Fruit fly (Drosophila melanogaster) whole organism, embryonic: ENCODE measurements around the gene CG4730.

ENCODE experiments used
- Blimp-1 ChIP-seq: fragments of 200-800 bp; sonication (Bioruptor generic); optimal IDR thresholded peaks from 3 replicates; lab custom pipeline; 2018; ENCODE audit warnings: missing biosample characterization, missing genetic modification characterization, mild to moderate bottlenecking, moderate library complexity, missing genetic modification reagents
- CG12299 ChIP-seq: fragments of 200-800 bp; sonication (Bioruptor generic); optimal IDR thresholded peaks from 2 replicates; lab custom pipeline; 2018; ENCODE audit warnings: missing biosample characterization, mild to moderate bottlenecking, missing genetic modification characterization
- CG12391 ChIP-seq: fragments of 200-800 bp; sonication (Bioruptor generic); optimal IDR thresholded peaks from 3 replicates; lab custom pipeline; 2018; ENCODE audit warnings: missing biosample characterization, mild to moderate bottlenecking, missing genetic modification characterization, moderate library complexity
- CG12744 ChIP-seq: fragments of 200-800 bp; sonication (Bioruptor generic); optimal IDR thresholded peaks from 2 replicates; lab custom pipeline; 2016; ENCODE audit warnings: missing biosample characterization, missing genetic modification characterization
- CG13296 ChIP-seq: fragments of 200-800 bp; sonication (Bioruptor generic); optimal IDR thresholded peaks from 3 replicates; lab custom pipeline; 2018; ENCODE audit warnings: missing biosample characterization, mild to moderate bottlenecking, missing genetic modification characterization
- CG13424 ChIP-seq: fragments of 200-800 bp; sonication (Bioruptor generic); optimal IDR thresholded peaks from 2 replicates; lab custom pipeline; 2019; ENCODE audit warnings: missing biosample characterization, mild to moderate bottlenecking, missing genetic modification characterization, moderate library complexity
- CG1602 ChIP-seq: fragments of 200-800 bp; sonication (Bioruptor generic); optimal IDR thresholded peaks from 3 replicates; lab custom pipeline; 2016; ENCODE audit warnings: missing biosample characterization, missing genetic modification characterization
- CG2678 ChIP-seq: fragments of 200-800 bp; sonication (Bioruptor generic); optimal IDR thresholded peaks from 3 replicates; lab custom pipeline; 2019; ENCODE audit warnings: missing biosample characterization, mild to moderate bottlenecking, missing genetic modification characterization, moderate library complexity
- CG32767 ChIP-seq: fragments of 200-800 bp; sonication (Bioruptor generic); IDR thresholded peaks from 2 replicates; pipeline ENCODE4 v1.3.6; 2022; ENCODE audit warnings: missing biosample characterization, missing genetic modification characterization
- CG3281 ChIP-seq: fragments of 200-800 bp; sonication (Bioruptor generic); optimal IDR thresholded peaks from 3 replicates; lab custom pipeline; 2017; ENCODE audit warnings: missing biosample characterization, mild to moderate bottlenecking, missing genetic modification characterization
- CG3995 ChIP-seq: fragments of 200-800 bp; sonication (Bioruptor generic); optimal IDR thresholded peaks from 3 replicates; lab custom pipeline; 2016; ENCODE audit warnings: missing biosample characterization, missing genetic modification characterization
- CG42726 ChIP-seq: fragments of 200-800 bp; sonication (Bioruptor generic); IDR thresholded peaks from 2 replicates; pipeline ENCODE4 v1.3.6; 2022; ENCODE audit warnings: missing biosample characterization, missing genetic modification characterization; ENCODE audit not compliant: partially characterized antibody
- CG43689 ChIP-seq: fragments of 200-800 bp; sonication (Bioruptor generic); IDR thresholded peaks from 2 replicates; pipeline ENCODE4 v1.3.6; 2022; ENCODE audit warnings: missing biosample characterization, missing genetic modification characterization
- CG4617 ChIP-seq: fragments of 200-800 bp; sonication (Bioruptor generic); optimal IDR thresholded peaks from 3 replicates; lab custom pipeline; 2016; ENCODE audit warnings: missing biosample characterization, missing genetic modification characterization, borderline replicate concordance
- CG5245 ChIP-seq: fragments of 200-800 bp; sonication (Bioruptor generic); optimal IDR thresholded peaks from 3 replicates; lab custom pipeline; 2016; ENCODE audit warnings: missing biosample characterization, missing genetic modification characterization
- CG7556 ChIP-seq: fragments of 200-800 bp; sonication (Bioruptor generic); optimal IDR thresholded peaks from 2 replicates; lab custom pipeline; 2017; ENCODE audit warnings: missing biosample characterization, mild to moderate bottlenecking, missing genetic modification characterization
- CG8089 ChIP-seq: fragments of 200-800 bp; sonication (Bioruptor generic); optimal IDR thresholded peaks from 3 replicates; lab custom pipeline; 2016; ENCODE audit warnings: missing biosample characterization, missing genetic modification characterization
- CG8281 ChIP-seq: fragments of 200-800 bp; sonication (Bioruptor generic); optimal IDR thresholded peaks from 2 replicates; lab custom pipeline; 2018; ENCODE audit warnings: missing biosample characterization, mild to moderate bottlenecking, missing genetic modification characterization, moderate library complexity
- CG8290 ChIP-seq, 3 experiments: fragments of 200-800 bp; sonication (Bioruptor generic); optimal IDR thresholded peaks; 2 replicates each; lab custom pipeline; 2016 to 2019; ENCODE audit warnings: missing biosample characterization in 3 of 3, missing genetic modification characterization in 3 of 3, mild to moderate bottlenecking in 2 of 3, moderate library complexity in 1 of 3
- CG8388 ChIP-seq: fragments of 200-800 bp; sonication (Bioruptor generic); optimal IDR thresholded peaks from 2 replicates; lab custom pipeline; 2019; ENCODE audit warnings: missing biosample characterization, mild to moderate bottlenecking, missing genetic modification characterization, moderate library complexity
- CG9797 ChIP-seq: fragments of 200-800 bp; sonication (Bioruptor generic); optimal IDR thresholded peaks from 3 replicates; lab custom pipeline; 2018; ENCODE audit warnings: missing biosample characterization, mild to moderate bottlenecking, missing genetic modification characterization
- Dp ChIP-seq: fragments of 200-800 bp; sonication (Bioruptor generic); optimal IDR thresholded peaks from 2 replicates; lab custom pipeline; 2018; ENCODE audit warnings: missing biosample characterization, mild to moderate bottlenecking, missing genetic modification characterization, moderate library complexity
- ERR ChIP-seq: fragments of 200-800 bp; sonication (Bioruptor generic); optimal IDR thresholded peaks from 2 replicates; lab custom pipeline; 2016; ENCODE audit warnings: missing biosample characterization, missing genetic modification characterization
- Hand ChIP-seq: fragments of 200-800 bp; sonication (Bioruptor generic); optimal IDR thresholded peaks from 2 replicates; lab custom pipeline; 2017; ENCODE audit warnings: mild to moderate bottlenecking, missing biosample characterization, missing genetic modification reagents, missing genetic modification characterization
- HmgD ChIP-seq: fragments of 200-800 bp; sonication (Bioruptor generic); optimal IDR thresholded peaks from 3 replicates; lab custom pipeline; 2016; ENCODE audit warnings: missing biosample characterization, missing genetic modification characterization
- HmgZ ChIP-seq: fragments of 200-800 bp; sonication (Bioruptor generic); optimal IDR thresholded peaks from 2 replicates; lab custom pipeline; 2018; ENCODE audit warnings: missing biosample characterization, mild to moderate bottlenecking, missing genetic modification characterization
- Hmx ChIP-seq: fragments of 200-800 bp; sonication (Bioruptor generic); optimal IDR thresholded peaks from 2 replicates; lab custom pipeline; 2016; ENCODE audit warnings: missing biosample characterization, missing genetic modification characterization
- Lhr ChIP-seq: fragments of 200-800 bp; sonication (Bioruptor generic); optimal IDR thresholded peaks from 3 replicates; lab custom pipeline; 2017; ENCODE audit warnings: mild to moderate bottlenecking, missing biosample characterization, missing genetic modification reagents, missing genetic modification characterization
- MESR4 ChIP-seq: fragments of 200-800 bp; sonication (Bioruptor generic); optimal IDR thresholded peaks from 2 replicates; lab custom pipeline; 2018; ENCODE audit warnings: missing biosample characterization, mild to moderate bottlenecking, missing genetic modification characterization, moderate library complexity
- NfI ChIP-seq: fragments of 200-800 bp; sonication (Bioruptor generic); optimal IDR thresholded peaks from 3 replicates; lab custom pipeline; 2018; ENCODE audit warnings: missing biosample characterization, mild to moderate bottlenecking, missing genetic modification characterization, moderate library complexity
- Rx ChIP-seq: fragments of 200-800 bp; sonication (Bioruptor generic); IDR thresholded peaks from 2 replicates; pipeline ENCODE4 v1.3.6; 2022; ENCODE audit warnings: missing biosample characterization, missing genetic modification characterization
- Scr ChIP-seq: fragments of 200-800 bp; sonication (Bioruptor generic); IDR thresholded peaks from 2 replicates; pipeline ENCODE4 v1.3.6; 2022; ENCODE audit warnings: missing biosample characterization, missing genetic modification characterization; ENCODE audit not compliant: partially characterized antibody
- Sin3A ChIP-seq: fragments of >200 bp; optimal IDR thresholded peaks from 2 replicates; lab custom pipeline; 2018
- Sry-δ ChIP-seq: fragments of 200-800 bp; sonication (Bioruptor generic); optimal IDR thresholded peaks from 2 replicates; lab custom pipeline; 2016; ENCODE audit warnings: missing biosample characterization, missing genetic modification characterization
- ap ChIP-seq: fragments of 200-800 bp; sonication (Bioruptor generic); IDR thresholded peaks from 2 replicates; pipeline ENCODE4 v1.3.6; 2022; ENCODE audit warnings: missing biosample characterization, missing genetic modification characterization
- btn ChIP-seq: fragments of 200-800 bp; sonication (Bioruptor generic); optimal IDR thresholded peaks from 2 replicates; lab custom pipeline; 2016; ENCODE audit warnings: missing biosample characterization, missing genetic modification characterization
- chm ChIP-seq: fragments of 200-800 bp; sonication (Bioruptor generic); IDR thresholded peaks from 2 replicates; pipeline ENCODE4 v1.3.6; 2022; ENCODE audit warnings: missing biosample characterization, missing genetic modification characterization
- chn ChIP-seq: fragments of 200-800 bp; sonication (Bioruptor generic); optimal IDR thresholded peaks from 2 replicates; lab custom pipeline; 2016; ENCODE audit warnings: missing biosample characterization, missing genetic modification characterization
- cwo ChIP-seq: fragments of 200-800 bp; sonication (Bioruptor generic); optimal IDR thresholded peaks from 3 replicates; lab custom pipeline; 2017; ENCODE audit warnings: missing biosample characterization, missing genetic modification characterization, mild to moderate bottlenecking, moderate library complexity, missing genetic modification reagents
- exex ChIP-seq: fragments of 200-800 bp; sonication (Bioruptor generic); optimal IDR thresholded peaks from 4 replicates; lab custom pipeline; 2018; ENCODE audit warnings: missing biosample characterization, mild to moderate bottlenecking, missing genetic modification characterization, moderate library complexity
- lab ChIP-seq: fragments of 200-800 bp; sonication (Bioruptor generic); optimal IDR thresholded peaks from 3 replicates; lab custom pipeline; 2017; ENCODE audit warnings: missing biosample characterization, missing genetic modification characterization, mild to moderate bottlenecking, moderate library complexity, missing genetic modification reagents
- nau ChIP-seq: fragments of 200-800 bp; sonication (Bioruptor generic); optimal IDR thresholded peaks from 3 replicates; lab custom pipeline; 2017; ENCODE audit warnings: missing biosample characterization, mild to moderate bottlenecking, missing genetic modification characterization, missing genetic modification reagents
- onecut ChIP-seq: fragments of 200-800 bp; sonication (Bioruptor generic); IDR thresholded peaks from 2 replicates; pipeline ENCODE4 v1.3.6; 2022; ENCODE audit warnings: missing biosample characterization, missing genetic modification characterization
- org-1 ChIP-seq: fragments of 200-800 bp; sonication (Bioruptor generic); optimal IDR thresholded peaks from 2 replicates; lab custom pipeline; 2017; ENCODE audit warnings: missing biosample characterization, missing genetic modification characterization
- pzg ChIP-seq: fragments of 200-800 bp; sonication (Bioruptor generic); optimal IDR thresholded peaks from 3 replicates; lab custom pipeline; 2018; ENCODE audit warnings: missing biosample characterization, mild to moderate bottlenecking, missing genetic modification characterization, moderate library complexity
- sisA ChIP-seq: fragments of 200-800 bp; sonication (Bioruptor generic); IDR thresholded peaks from 2 replicates; pipeline ENCODE4 v1.3.6; 2022; ENCODE audit warnings: missing biosample characterization, missing genetic modification characterization
- tin ChIP-seq: fragments of 200-800 bp; sonication (Bioruptor generic); optimal IDR thresholded peaks from 3 replicates; lab custom pipeline; 2016; ENCODE audit warnings: missing biosample characterization, missing genetic modification characterization
- vfl ChIP-seq: fragments of 200-800 bp; sonication (Bioruptor generic); optimal IDR thresholded peaks from 2 replicates; lab custom pipeline; 2016; ENCODE audit warnings: missing biosample characterization, missing genetic modification characterization
- vvl ChIP-seq: fragments of 200-800 bp; sonication (Bioruptor generic); IDR thresholded peaks from 2 replicates; pipeline ENCODE4 v1.3.6; 2022; ENCODE audit warnings: missing biosample characterization, missing genetic modification characterization
- yki ChIP-seq: fragments of >200 bp; optimal IDR thresholded peaks from 3 replicates; lab custom pipeline; 2018
- zf30C ChIP-seq: fragments of 200-800 bp; sonication (Bioruptor generic); optimal IDR thresholded peaks from 3 replicates; lab custom pipeline; 2018; ENCODE audit warnings: missing biosample characterization, mild to moderate bottlenecking, missing genetic modification characterization

Gene CG4730

DNA sequence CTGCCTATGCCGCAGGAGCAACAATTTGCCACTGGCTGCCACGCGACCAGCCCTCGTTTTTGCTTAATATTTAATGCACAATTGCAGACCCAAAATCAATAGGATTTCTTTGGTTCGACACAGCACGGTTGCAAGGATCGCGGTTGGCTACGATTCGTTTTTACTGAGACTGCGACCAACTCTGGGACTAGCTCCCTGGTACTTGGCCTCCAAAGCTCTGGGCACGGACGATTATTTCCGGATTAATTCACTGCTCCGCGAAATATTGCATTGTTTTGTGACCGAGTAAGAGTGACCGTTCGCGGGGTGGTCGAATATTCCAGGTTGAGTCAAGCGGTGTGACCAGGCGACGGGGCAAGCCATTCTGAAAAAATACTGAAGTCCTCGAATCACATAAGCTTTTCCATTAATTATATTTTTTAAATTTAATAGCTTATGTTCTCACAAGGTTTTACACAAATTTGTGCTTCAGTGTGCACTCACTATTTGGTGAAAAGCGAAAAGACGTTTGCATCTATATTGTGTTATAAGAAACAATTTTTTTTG is 17.4 kb downstream of the CG4730 start, which contains the start of gene Tnks (continued):
- no peak for TF ChIP-seq ERR (GFP tag; lab: Kevin White, UChicago)
- TF ChIP-seq CG8388, result no peak
- peak; percentile 11 for TF ChIP-seq tin (GFP tag; lab: Kevin White, UChicago)
- TF ChIP-seq Sin3A (lab: Kevin White, UChicago), result no peak
- no peak for TF ChIP-seq CG1602
- no peak for TF ChIP-seq org-1
- TF ChIP-seq Hmx (GFP tag; lab: Kevin White, UChicago), result no peak
- peak; percentile 16 for TF ChIP-seq Dp (GFP tag; lab: Kevin White, UChicago)
- no peak for TF ChIP-seq chn (GFP tag; lab: Kevin White, UChicago)
- TF ChIP-seq Scr (GFP tag; lab: Robert Waterston, UW), result no peak
- TF ChIP-seq Hand, result no peak
- TF ChIP-seq CG7556 (GFP tag; lab: Kevin White, UChicago), result no peak
- peak; percentile 63 for TF ChIP-seq CG4617 (GFP tag; lab: Kevin White, UChicago)
- TF ChIP-seq NfI (GFP tag; lab: Kevin White, UChicago), result no peak
- TF ChIP-seq CG3281 (GFP tag; lab: Kevin White, UChicago), result no peak
- 0 out of 2 replicates have a peak, but pooled peaks have one; percentile 47 for TF ChIP-seq CG42726
- no peak for TF ChIP-seq CG43689
- no peak for TF ChIP-seq CG13424 (tag; lab: Kevin White, UChicago)
- TF ChIP-seq CG8281 (tag; lab: Kevin White, UChicago), result no peak
- no peak for TF ChIP-seq exex (tag; lab: Kevin White, UChicago)
- peak; percentile 7; the same call in 1 of the 2 replicates for TF ChIP-seq chm (GFP tag; lab: Robert Waterston, UW)
- TF ChIP-seq cwo (GFP tag; lab: Kevin White, UChicago), result no peak
- no peak for TF ChIP-seq ap
- TF ChIP-seq CG8089, result no peak
- no peak for TF ChIP-seq zf30C
- no peak for TF ChIP-seq Blimp-1
- no peak for TF ChIP-seq yki (lab: Kevin White, UChicago)
- no peak for TF ChIP-seq HmgD (GFP tag; lab: Kevin White, UChicago)
- peak; percentile 33 for TF ChIP-seq vvl (GFP tag; lab: Robert Waterston, UW)
- TF ChIP-seq CG2678 (tag; lab: Kevin White, UChicago), result no peak
- TF ChIP-seq CG13296 (GFP tag; lab: Kevin White, UChicago), result no peak
- no peak for TF ChIP-seq CG12744 (GFP tag; lab: Kevin White, UChicago)
- no peak for TF ChIP-seq CG8290 (GFP tag; optimal IDR thresholded peaks at IDR 0.05; lab: Kevin White, UChicago)
- peak in 1 of 2 experiments; percentile 28 for TF ChIP-seq CG8290 (tag; optimal IDR thresholded peaks at IDR 0.05; lab: Kevin White, UChicago)
- no peak for TF ChIP-seq sisA (GFP tag; lab: Robert Waterston, UW)
- TF ChIP-seq Rx (GFP tag; lab: Robert Waterston, UW), result no peak
- no peak for TF ChIP-seq CG5245
- TF ChIP-seq onecut (GFP tag; lab: Robert Waterston, UW), result no peak
- peak; percentile 1 for TF ChIP-seq CG3995 (GFP tag; lab: Kevin White, UChicago)
- TF ChIP-seq pzg (GFP tag; lab: Kevin White, UChicago), result peak; percentile 55
- TF ChIP-seq CG9797 (GFP tag; lab: Kevin White, UChicago), result peak; percentile 74
- no peak for TF ChIP-seq btn (GFP tag; lab: Kevin White, UChicago)
- TF ChIP-seq CG12391, result peak; percentile 37
- peak; percentile 54 for TF ChIP-seq Lhr (GFP tag; lab: Kevin White, UChicago)
- TF ChIP-seq HmgZ (tag; lab: Kevin White, UChicago), result no peak
- TF ChIP-seq Sry-δ, result no peak
- no peak for TF ChIP-seq CG12299 (tag; lab: Kevin White, UChicago)
- no peak for TF ChIP-seq CG32767
- TF ChIP-seq nau (GFP tag; lab: Kevin White, UChicago), result no peak
- no peak for TF ChIP-seq lab (GFP tag; lab: Kevin White, UChicago)
- no peak for TF ChIP-seq vfl (GFP tag; lab: Kevin White, UChicago)
- TF ChIP-seq MESR4 (GFP tag; lab: Kevin White, UChicago), result peak; percentile 82
